Fruit fly (Drosophila melanogaster) whole organism, embryonic: ENCODE results near the gene CG9706.

Source experiments
- Asciz ChIP-seq: fragments of 200-800 bp; sonication (Bioruptor generic); optimal IDR thresholded peaks from 2 replicates; lab custom pipeline; 2017; ENCODE audit warnings: missing biosample characterization, mild to moderate bottlenecking, missing genetic modification characterization, missing genetic modification reagents
- Bgb ChIP-seq: fragments of 200-800 bp; sonication (Bioruptor generic); IDR thresholded peaks from 2 replicates; pipeline ENCODE4 v1.3.6; 2022; ENCODE audit warnings: missing biosample characterization, missing genetic modification characterization; ENCODE audit not compliant: partially characterized antibody
- CG11695 ChIP-seq: fragments of 200-800 bp; sonication (Bioruptor generic); IDR thresholded peaks from 3 replicates; pipeline ENCODE4 v1.3.6; 2022; ENCODE audit warnings: missing biosample characterization, missing genetic modification characterization
- CG11723 ChIP-seq: fragments of 200-800 bp; sonication (Bioruptor generic); optimal IDR thresholded peaks from 2 replicates; lab custom pipeline; 2017; ENCODE audit warnings: missing biosample characterization, mild to moderate bottlenecking, missing genetic modification characterization
- CG12942 ChIP-seq: fragments of 200-800 bp; sonication (Bioruptor generic); optimal IDR thresholded peaks from 3 replicates; lab custom pipeline; 2016; ENCODE audit warnings: missing biosample characterization, missing genetic modification characterization
- CG13296 ChIP-seq: fragments of 200-800 bp; sonication (Bioruptor generic); optimal IDR thresholded peaks from 3 replicates; lab custom pipeline; 2018; ENCODE audit warnings: missing biosample characterization, mild to moderate bottlenecking, missing genetic modification characterization
- CG14050 ChIP-seq: fragments of 200-800 bp; sonication (Bioruptor generic); IDR thresholded peaks from 3 replicates; pipeline ENCODE4 v1.3.6; 2022; ENCODE audit warnings: missing biosample characterization, missing genetic modification characterization
- CG14667 ChIP-seq: fragments of 200-800 bp; sonication (Bioruptor generic); IDR thresholded peaks from 2 replicates; pipeline ENCODE4 v1.3.6; 2022; ENCODE audit warnings: missing biosample characterization, missing genetic modification characterization
- CG17361 ChIP-seq: fragments of 200-800 bp; sonication (Bioruptor generic); IDR thresholded peaks from 3 replicates; pipeline ENCODE4 v1.3.6; 2022; ENCODE audit warnings: missing biosample characterization, missing genetic modification characterization
- CG2120 ChIP-seq: fragments of 200-800 bp; sonication (Bioruptor generic); optimal IDR thresholded peaks from 3 replicates; lab custom pipeline; 2016; ENCODE audit warnings: missing biosample characterization, missing genetic modification characterization
- CG30403 ChIP-seq: fragments of 200-800 bp; sonication (Bioruptor generic); optimal IDR thresholded peaks from 3 replicates; lab custom pipeline; 2016; ENCODE audit warnings: missing biosample characterization, missing genetic modification characterization
- CG31224 ChIP-seq: fragments of 200-800 bp; sonication (Bioruptor generic); IDR thresholded peaks from 2 replicates; pipeline ENCODE4 v1.3.6; 2022; ENCODE audit warnings: missing biosample characterization, missing genetic modification characterization
- CG4854 ChIP-seq: fragments of 200-800 bp; sonication (Bioruptor generic); optimal IDR thresholded peaks from 2 replicates; lab custom pipeline; 2016; ENCODE audit warnings: missing biosample characterization, missing genetic modification characterization, inconsistent platforms
- CG6854 ChIP-seq: fragments of 200-800 bp; sonication (Bioruptor generic); optimal IDR thresholded peaks from 3 replicates; lab custom pipeline; 2017; ENCODE audit warnings: missing biosample characterization, mild to moderate bottlenecking, missing genetic modification characterization
- CG7839 ChIP-seq: fragments of 200-800 bp; sonication (Bioruptor generic); optimal IDR thresholded peaks from 3 replicates; lab custom pipeline; 2018; ENCODE audit warnings: missing biosample characterization, mild to moderate bottlenecking, missing genetic modification characterization, moderate library complexity
- CG7928 ChIP-seq: fragments of 200-800 bp; sonication (Bioruptor generic); optimal IDR thresholded peaks from 2 replicates; lab custom pipeline; 2017; ENCODE audit warnings: missing biosample characterization, mild to moderate bottlenecking, missing genetic modification characterization
- CG8765 ChIP-seq: fragments of 200-800 bp; sonication (Bioruptor generic); IDR thresholded peaks from 2 replicates; pipeline ENCODE4 v1.3.6; 2022; ENCODE audit warnings: missing biosample characterization, missing genetic modification characterization
- CG9797 ChIP-seq: fragments of 200-800 bp; sonication (Bioruptor generic); optimal IDR thresholded peaks from 3 replicates; lab custom pipeline; 2018; ENCODE audit warnings: missing biosample characterization, mild to moderate bottlenecking, missing genetic modification characterization
- Dp ChIP-seq: fragments of 200-800 bp; sonication (Bioruptor generic); optimal IDR thresholded peaks from 2 replicates; lab custom pipeline; 2018; ENCODE audit warnings: missing biosample characterization, mild to moderate bottlenecking, missing genetic modification characterization, moderate library complexity
- E2f1 ChIP-seq: fragments of 200-800 bp; sonication (Bioruptor generic); IDR thresholded peaks from 2 replicates; pipeline ENCODE4 v1.3.6; 2022; ENCODE audit warnings: missing biosample characterization, missing genetic modification characterization
- Gsc ChIP-seq: fragments of 200-800 bp; sonication (Bioruptor generic); IDR thresholded peaks from 2 replicates; pipeline ENCODE4 v1.3.6; 2022; ENCODE audit warnings: missing biosample characterization, missing genetic modification characterization
- Hand ChIP-seq: fragments of 200-800 bp; sonication (Bioruptor generic); optimal IDR thresholded peaks from 2 replicates; lab custom pipeline; 2017; ENCODE audit warnings: mild to moderate bottlenecking, missing biosample characterization, missing genetic modification reagents, missing genetic modification characterization
- Hr51 ChIP-seq, 2 experiments: fragments of 200-800 bp; sonication (Bioruptor generic); optimal IDR thresholded peaks; 2 replicates in 1 of 2; 3 replicates in 1 of 2; lab custom pipeline; 2016 to 2018; ENCODE audit warnings: missing biosample characterization in 2 of 2, missing genetic modification characterization in 2 of 2, mild to moderate bottlenecking in 1 of 2, moderate library complexity in 1 of 2
- NfI ChIP-seq: fragments of 200-800 bp; sonication (Bioruptor generic); optimal IDR thresholded peaks from 3 replicates; lab custom pipeline; 2018; ENCODE audit warnings: missing biosample characterization, mild to moderate bottlenecking, missing genetic modification characterization, moderate library complexity
- Oaz ChIP-seq: fragments of 200-800 bp; sonication (Bioruptor generic); IDR thresholded peaks from 2 replicates; pipeline ENCODE4 v1.3.6; 2022; ENCODE audit warnings: missing biosample characterization, missing genetic modification characterization
- Pdp1 ChIP-seq, 2 experiments: fragments of 200-800 bp; sonication (Bioruptor generic); optimal IDR thresholded peaks; 3 replicates each; lab custom pipeline; 2016; ENCODE audit warnings: missing biosample characterization in 2 of 2, missing genetic modification characterization in 2 of 2, mild to moderate bottlenecking in 1 of 2, moderate library complexity in 1 of 2
- Ssrp ChIP-seq: fragments of 200-800 bp; sonication (Bioruptor generic); optimal IDR thresholded peaks from 2 replicates; lab custom pipeline; 2018; ENCODE audit warnings: missing biosample characterization, mild to moderate bottlenecking, missing genetic modification characterization, moderate library complexity
- TFAM ChIP-seq: fragments of 200-800 bp; sonication (Bioruptor generic); optimal IDR thresholded peaks from 2 replicates; lab custom pipeline; 2017; ENCODE audit warnings: missing biosample characterization, missing genetic modification characterization, inconsistent platforms
- Xrp1 ChIP-seq: fragments of 200-800 bp; sonication (Bioruptor generic); IDR thresholded peaks from 2 replicates; pipeline ENCODE4 v1.3.6; 2022; ENCODE audit warnings: missing biosample characterization, missing genetic modification characterization
- az2 ChIP-seq: fragments of 200-800 bp; sonication (Bioruptor generic); optimal IDR thresholded peaks from 3 replicates; lab custom pipeline; 2016; ENCODE audit warnings: missing biosample characterization, missing genetic modification characterization
- chif ChIP-seq, 2 experiments: fragments of 200-800 bp; sonication (Bioruptor generic); optimal IDR thresholded peaks; 3 replicates each; lab custom pipeline; 2016; ENCODE audit warnings: missing biosample characterization in 2 of 2, missing genetic modification characterization in 2 of 2
- fd64A ChIP-seq: fragments of 200-800 bp; sonication (Bioruptor generic); optimal IDR thresholded peaks from 3 replicates; lab custom pipeline; 2018; ENCODE audit warnings: missing biosample characterization, mild to moderate bottlenecking, missing genetic modification characterization
- fd96Cb ChIP-seq: fragments of 200-800 bp; sonication (Bioruptor generic); optimal IDR thresholded peaks from 2 replicates; lab custom pipeline; 2018; ENCODE audit warnings: missing biosample characterization, mild to moderate bottlenecking, missing genetic modification characterization, moderate library complexity
- gcm2 ChIP-seq: fragments of 200-800 bp; sonication (Bioruptor generic); optimal IDR thresholded peaks from 2 replicates; lab custom pipeline; 2016; ENCODE audit warnings: missing biosample characterization, missing genetic modification characterization
- grau ChIP-seq: fragments of 200-800 bp; optimal IDR thresholded peaks from 3 replicates; lab custom pipeline; 2019; ENCODE audit warnings: missing biosample characterization, mild to moderate bottlenecking, missing genetic modification characterization, moderate library complexity
- gro ChIP-seq: fragments of 200-800 bp; sonication (Bioruptor generic); optimal IDR thresholded peaks from 2 replicates; lab custom pipeline; 2016; ENCODE audit warnings: missing biosample characterization, missing genetic modification characterization
- hbn ChIP-seq: fragments of 200-800 bp; sonication (Bioruptor generic); IDR thresholded peaks from 2 replicates; pipeline ENCODE4 v1.3.6; 2022; ENCODE audit warnings: missing biosample characterization, missing genetic modification characterization; ENCODE audit not compliant: partially characterized antibody
- nmo ChIP-seq: fragments of 200-800 bp; sonication (Bioruptor generic); optimal IDR thresholded peaks from 2 replicates; lab custom pipeline; 2018; ENCODE audit warnings: missing biosample characterization, mild to moderate bottlenecking, missing genetic modification characterization, moderate library complexity
- nom ChIP-seq: fragments of 200-800 bp; sonication (Bioruptor generic); optimal IDR thresholded peaks from 2 replicates; lab custom pipeline; 2017; ENCODE audit warnings: missing biosample characterization, missing genetic modification characterization, mild to moderate bottlenecking, moderate library complexity, missing genetic modification reagents
- otp ChIP-seq: fragments of 200-800 bp; sonication (Bioruptor generic); IDR thresholded peaks from 3 replicates; pipeline ENCODE4, ENCODE4 v1.3.6; 2022; ENCODE audit warnings: missing biosample characterization, missing genetic modification characterization
- pb ChIP-seq: fragments of 200-800 bp; sonication (Bioruptor generic); optimal IDR thresholded peaks from 3 replicates; lab custom pipeline; 2016; ENCODE audit warnings: missing biosample characterization, missing genetic modification characterization
- phol ChIP-seq: fragments of 200-800 bp; sonication (Bioruptor generic); optimal IDR thresholded peaks from 3 replicates; lab custom pipeline; 2018; ENCODE audit warnings: missing biosample characterization, mild to moderate bottlenecking, missing genetic modification characterization, moderate library complexity
- pzg ChIP-seq: fragments of 200-800 bp; sonication (Bioruptor generic); optimal IDR thresholded peaks from 3 replicates; lab custom pipeline; 2018; ENCODE audit warnings: missing biosample characterization, mild to moderate bottlenecking, missing genetic modification characterization, moderate library complexity
- schlank ChIP-seq: fragments of 200-800 bp; sonication (Bioruptor generic); optimal IDR thresholded peaks from 2 replicates; lab custom pipeline; 2018; ENCODE audit warnings: missing biosample characterization, mild to moderate bottlenecking, missing genetic modification characterization
- scrt ChIP-seq: fragments of 200-800 bp; sonication (Bioruptor generic); optimal IDR thresholded peaks from 2 replicates; lab custom pipeline; 2018; ENCODE audit warnings: missing biosample characterization, mild to moderate bottlenecking, missing genetic modification characterization, moderate library complexity
- shn ChIP-seq: fragments of 200-800 bp; sonication (Bioruptor generic); optimal IDR thresholded peaks from 3 replicates; lab custom pipeline; 2016; ENCODE audit warnings: missing biosample characterization, missing genetic modification characterization
- slou ChIP-seq: fragments of 200-800 bp; sonication (Bioruptor generic); optimal IDR thresholded peaks from 3 replicates; lab custom pipeline; 2016; ENCODE audit warnings: missing biosample characterization, missing genetic modification characterization
- trh ChIP-seq: fragments of 200-800 bp; sonication (Bioruptor generic); optimal IDR thresholded peaks from 2 replicates; lab custom pipeline; 2016; ENCODE audit warnings: missing biosample characterization, missing genetic modification characterization
- wek ChIP-seq: fragments of 200-800 bp; sonication (Bioruptor generic); optimal IDR thresholded peaks from 3 replicates; lab custom pipeline; 2018; ENCODE audit warnings: missing biosample characterization, mild to moderate bottlenecking, missing genetic modification characterization, moderate library complexity
- zen ChIP-seq: fragments of 200-800 bp; sonication (Bioruptor generic); optimal IDR thresholded peaks from 3 replicates; lab custom pipeline; 2018; ENCODE audit warnings: missing biosample characterization, mild to moderate bottlenecking, missing genetic modification characterization, moderate library complexity

CG9706 gene

dm6 chr3L:16779704-16780173 lies 3.1 kb upstream of the CG9706 start, which contains the start of the genes mus302 and CG9705 (continued):
- TF ChIP-seq CG13296, result peak; percentile 30
- peak; percentile 81 for TF ChIP-seq CG30403 (GFP tag; lab: Kevin White, UChicago)
- TF ChIP-seq phol (tag; lab: Kevin White, UChicago), result peak; percentile 75
- TF ChIP-seq fd96Cb (tag; lab: Kevin White, UChicago), result peak; percentile 0
- TF ChIP-seq nom (GFP tag; lab: Kevin White, UChicago), result no peak
- TF ChIP-seq pzg (GFP tag; lab: Kevin White, UChicago), result peak; percentile 34
- no peak for TF ChIP-seq shn
- TF ChIP-seq Ssrp (tag; lab: Kevin White, UChicago), result peak; percentile 56
- no peak for TF ChIP-seq fd64A (GFP tag; lab: Kevin White, UChicago)
- TF ChIP-seq CG7928 (GFP tag; lab: Kevin White, UChicago), result no peak
- TF ChIP-seq Bgb (GFP tag; lab: Robert Waterston, UW), result no peak; the same call in none of the 2 replicates
- no peak for TF ChIP-seq scrt
- TF ChIP-seq gcm2 (GFP tag; lab: Kevin White, UChicago), result no peak
- peak; percentile 55 for TF ChIP-seq CG2120
- no peak for TF ChIP-seq schlank (tag; lab: Kevin White, UChicago)
- no peak for TF ChIP-seq CG8765
- TF ChIP-seq CG17361 (GFP tag; lab: Robert Waterston, UW), result peak; percentile 85
- peak; percentile 38; the same call in 1 of the 2 replicates for TF ChIP-seq CG14667 (GFP tag; lab: Robert Waterston, UW)
- TF ChIP-seq otp (GFP tag; lab: Robert Waterston, UW), result no peak
- TF ChIP-seq CG14050, result no peak
- TF ChIP-seq pb (GFP tag; lab: Kevin White, UChicago), result no peak
- TF ChIP-seq zen, result peak; percentile 60
- peak; percentile 62 for TF ChIP-seq hbn
- TF ChIP-seq CG31224 (GFP tag; lab: Robert Waterston, UW), result 0 out of 2 replicates have a peak, but pooled peaks have one; percentile 20
- TF ChIP-seq Oaz (GFP tag; lab: Robert Waterston, UW), result no peak
- no peak for TF ChIP-seq Hand (GFP tag; lab: Kevin White, UChicago)
- TF ChIP-seq Asciz (GFP tag; lab: Kevin White, UChicago), result no peak
- TF ChIP-seq CG6854 (GFP tag; lab: Kevin White, UChicago), result no peak
- TF ChIP-seq trh (GFP tag; lab: Kevin White, UChicago), result peak; percentile 31
- peak; percentile 14; the same call in 1 of the 2 replicates for TF ChIP-seq E2f1 (GFP tag; lab: Robert Waterston, UW)
- TF ChIP-seq NfI (GFP tag; lab: Kevin White, UChicago), result peak; percentile 38
- no peak for TF ChIP-seq gro (GFP tag; lab: Kevin White, UChicago)
- no peak for TF ChIP-seq TFAM (GFP tag; lab: Kevin White, UChicago)
- peak; percentile 11 for TF ChIP-seq CG4854
- TF ChIP-seq CG11695 (GFP tag; lab: Robert Waterston, UW), result 0 out of 3 replicates have a peak, but pooled peaks have one; percentile 26
- TF ChIP-seq chif (GFP tag; optimal IDR thresholded peaks at IDR 0.05; lab: Kevin White, UChicago), result peak in 1 of 2 experiments; percentile 25
- TF ChIP-seq wek (GFP tag; lab: Kevin White, UChicago), result no peak
- no peak for TF ChIP-seq Gsc (GFP tag; lab: Robert Waterston, UW)
- peak; percentile 45; the same call in 1 of the 2 replicates for TF ChIP-seq Xrp1 (GFP tag; lab: Robert Waterston, UW)
- TF ChIP-seq Dp (GFP tag; lab: Kevin White, UChicago), result peak; percentile 68
- peak; percentile 83 for TF ChIP-seq nmo (GFP tag; lab: Kevin White, UChicago)
- TF ChIP-seq Pdp1 (GFP tag; optimal IDR thresholded peaks at IDR 0.05; lab: Kevin White, UChicago), result peak; percentile 14 to 26
- peak; percentile 7 for TF ChIP-seq CG11723 (GFP tag; lab: Kevin White, UChicago)
- TF ChIP-seq Hr51 (GFP tag; optimal IDR thresholded peaks at IDR 0.05; lab: Kevin White, UChicago), result peak; percentile 11 to 49
- peak; percentile 64 for TF ChIP-seq CG7839
- peak; percentile 60 for TF ChIP-seq CG9797 (GFP tag; lab: Kevin White, UChicago)
- TF ChIP-seq slou (GFP tag; lab: Kevin White, UChicago), result peak; percentile 49
- peak; percentile 40 for TF ChIP-seq CG12942 (GFP tag; lab: Kevin White, UChicago)
- peak; percentile 48 for TF ChIP-seq az2
- peak; percentile 64 for TF ChIP-seq grau (tag; lab: Kevin White, UChicago)
